Worm (Caenorhabditis elegans): ENCODE results near the gene pgap-3.

pgap-3 gene

DNA sequence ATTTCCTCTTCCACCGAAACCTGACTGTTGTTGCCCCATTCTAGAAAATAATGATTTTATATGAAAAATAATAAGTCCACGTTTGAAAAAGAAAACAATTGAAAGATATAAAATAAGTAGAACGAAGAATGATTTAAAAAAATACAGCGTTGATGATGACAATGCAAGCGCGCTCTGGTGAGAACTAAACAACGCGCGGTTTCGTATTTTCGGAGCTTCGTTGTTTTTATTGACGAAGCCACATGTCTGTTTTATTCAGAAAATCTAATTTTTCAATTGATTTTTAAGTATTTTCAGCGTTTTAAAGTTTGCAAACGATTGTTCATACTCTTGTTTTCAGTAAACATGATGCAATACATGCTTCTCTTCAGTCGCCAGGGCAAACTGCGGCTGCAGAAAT lies 30.1 kb downstream of the pgap-3 start, which contains the start of the genes rpt-2 and aps-1 (continued):
- TF ChIP-seq egl-27 (tag; optimal IDR thresholded peaks at IDR 0.05) (peak; percentile 25), ztf-4 (tag; optimal IDR thresholded peaks at IDR 0.05) (peak; percentile 68)

DNA sequence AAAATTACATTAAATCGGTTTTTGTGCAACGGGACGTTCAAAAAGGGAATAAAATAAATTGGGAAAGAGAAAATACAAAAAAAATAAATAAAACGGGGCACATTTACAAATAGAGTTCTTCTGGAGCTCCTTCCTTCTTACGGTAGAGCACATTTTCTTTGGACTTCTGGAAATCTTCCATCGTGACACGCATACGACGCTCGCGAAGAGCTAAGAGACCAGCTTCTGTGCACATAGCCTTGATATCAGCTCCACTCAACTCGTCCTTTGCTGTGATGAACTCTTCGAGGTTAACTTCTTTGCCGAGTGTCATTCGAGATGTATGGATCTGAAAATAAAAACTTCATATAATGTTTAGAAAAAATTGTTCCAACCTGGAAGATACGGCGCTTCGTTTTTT lies 31.6 kb downstream of the pgap-3 start:
- TF ChIP-seq sem-4 (tag; optimal IDR thresholded peaks at IDR 0.05): no peak
- TF ChIP-seq lin-11 (tag; optimal IDR thresholded peaks at IDR 0.05): no peak
- no peak for TF ChIP-seq mab-5 (tag; optimal IDR thresholded peaks at IDR 0.05)
- TF ChIP-seq nhr-21 (tag; optimal IDR thresholded peaks at IDR 0.05): no peak
- TF ChIP-seq ama-1 (optimal IDR thresholded peaks at IDR 0.05): no peak
- TF ChIP-seq dmd-4 (tag; optimal IDR thresholded peaks at IDR 0.05): no peak
- no peak for TF ChIP-seq nhr-77 (tag; optimal IDR thresholded peaks at IDR 0.05)
- TF ChIP-seq F13H6.1 (tag; optimal IDR thresholded peaks at IDR 0.05): no peak
- no peak for TF ChIP-seq C34F6.9 (tag; optimal IDR thresholded peaks at IDR 0.05)
- no peak for TF ChIP-seq alr-1 (tag; optimal IDR thresholded peaks at IDR 0.05)
- no peak for TF ChIP-seq ceh-82 (tag; optimal IDR thresholded peaks at IDR 0.05)
- TF ChIP-seq lin-13 (GFP tag; optimal IDR thresholded peaks at IDR 0.05): no peak
- no peak for TF ChIP-seq nhr-25 (tag; optimal IDR thresholded peaks at IDR 0.05)
- no peak for TF ChIP-seq ztf-4 (tag; optimal IDR thresholded peaks at IDR 0.05)
- TF ChIP-seq fos-1 (tag; optimal IDR thresholded peaks at IDR 0.05): no peak
- TF ChIP-seq sma-3 (GFP tag; optimal IDR thresholded peaks at IDR 0.05): no peak
- no peak for TF ChIP-seq blmp-1 (tag; optimal IDR thresholded peaks at IDR 0.05; ENCODE audit: insufficient read depth)
- TF ChIP-seq elt-1 (tag; optimal IDR thresholded peaks at IDR 0.05): no peak
- no peak for TF ChIP-seq nhr-129 (tag; optimal IDR thresholded peaks at IDR 0.05)
- no peak for TF ChIP-seq unc-39 (tag; optimal IDR thresholded peaks at IDR 0.05)

DNA sequence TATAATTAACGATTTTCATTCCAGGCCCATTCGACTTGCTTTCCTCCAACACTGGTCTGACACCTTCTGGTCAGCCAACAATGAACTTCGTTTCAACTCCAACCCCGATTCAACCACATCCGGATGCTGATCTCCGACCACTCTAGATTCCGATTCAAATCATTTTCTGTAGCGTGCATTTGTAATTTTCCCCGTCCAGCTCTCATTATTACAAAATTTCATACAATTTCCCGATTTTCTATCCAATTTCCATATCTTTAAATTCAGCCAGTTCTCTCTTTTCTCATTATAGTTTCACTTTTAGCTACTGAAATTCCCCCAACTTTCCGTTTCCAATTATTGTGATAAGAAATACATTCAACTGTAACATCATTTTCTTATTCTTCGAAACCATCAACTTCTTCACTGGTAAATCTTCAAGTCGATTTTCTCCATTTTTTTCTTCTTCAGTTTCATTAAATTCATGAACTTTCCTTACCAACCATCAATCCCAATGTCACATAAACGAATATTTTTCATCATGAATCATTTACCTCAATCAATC lies 32.1 kb downstream of the pgap-3 start:
- TF ChIP-seq unc-62 (GFP tag; optimal IDR thresholded peaks at IDR 0.05) (no peak), fos-1 (tag; optimal IDR thresholded peaks at IDR 0.05) (no peak), nhr-6 (tag; optimal IDR thresholded peaks at IDR 0.05) (no peak), nhr-129 (tag; optimal IDR thresholded peaks at IDR 0.05) (no peak), unc-39 (tag; optimal IDR thresholded peaks at IDR 0.05) (no peak), nhr-12 (tag; optimal IDR thresholded peaks at IDR 0.05) (no peak), blmp-1 (tag; optimal IDR thresholded peaks at IDR 0.05; ENCODE audit: insufficient read depth) (no peak), ztf-11 (tag; optimal IDR thresholded peaks at IDR 0.05) (no peak), lin-13 (GFP tag; optimal IDR thresholded peaks at IDR 0.05) (no peak), nhr-23 (tag; optimal IDR thresholded peaks at IDR 0.05) (no peak), nhr-11 (tag; optimal IDR thresholded peaks at IDR 0.05) (no peak), alr-1 (tag; optimal IDR thresholded peaks at IDR 0.05) (no peak), mab-5 (tag; optimal IDR thresholded peaks at IDR 0.05) (no peak)

- TF ChIP-seq C34F6.9 (tag; optimal IDR thresholded peaks at IDR 0.05): no peak
- TF ChIP-seq sma-3 (GFP tag; optimal IDR thresholded peaks at IDR 0.05): peak; percentile 11
- no peak for TF ChIP-seq gmeb-1 (tag; optimal IDR thresholded peaks at IDR 0.05)
- no peak for TF ChIP-seq fos-1 (tag; optimal IDR thresholded peaks at IDR 0.05)
Observed at ce11 chrV:6012401-6012800, 35.3 kb downstream of the pgap-3 start.

ce11 chrV:6010642-6011041 lies 37.1 kb downstream of the pgap-3 start:
- no peak for TF ChIP-seq ceh-82 (tag; optimal IDR thresholded peaks at IDR 0.05)
- no peak for TF ChIP-seq unc-62 (GFP tag; optimal IDR thresholded peaks at IDR 0.05)
- TF ChIP-seq nhr-129 (tag; optimal IDR thresholded peaks at IDR 0.05): no peak
- no peak for TF ChIP-seq zag-1 (tag; optimal IDR thresholded peaks at IDR 0.05)
- TF ChIP-seq ZK546.5 (tag; optimal IDR thresholded peaks at IDR 0.05): no peak
- no peak for TF ChIP-seq lsy-2 (tag; optimal IDR thresholded peaks at IDR 0.05)
- no peak for TF ChIP-seq nhr-11 (tag; optimal IDR thresholded peaks at IDR 0.05)
- no peak for TF ChIP-seq nhr-23 (tag; optimal IDR thresholded peaks at IDR 0.05)

DNA sequence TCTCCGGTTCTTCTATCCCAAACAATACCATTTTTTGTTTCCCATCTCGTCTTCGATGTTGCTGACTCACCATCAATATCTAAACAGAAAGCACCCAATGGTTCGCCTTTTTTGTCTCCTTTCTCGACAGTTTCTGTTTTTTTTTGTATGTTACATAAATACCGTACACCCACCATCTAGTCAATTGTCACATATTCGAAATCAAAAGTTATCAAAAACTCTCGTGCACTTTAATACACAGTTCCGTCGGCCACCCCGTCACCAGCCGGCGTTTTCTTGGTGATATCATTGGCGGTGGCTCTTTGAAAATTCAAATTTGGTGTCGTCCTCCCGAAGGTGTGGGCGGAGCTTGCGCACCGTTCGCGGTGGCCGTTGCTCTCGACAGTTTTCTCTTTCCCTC lies 39.8 kb downstream of the pgap-3 start:
- TF ChIP-seq nhr-6 (tag; optimal IDR thresholded peaks at IDR 0.05): no peak
- TF ChIP-seq nhr-237 (tag; optimal IDR thresholded peaks at IDR 0.05): no peak
- TF ChIP-seq Y55F3AM.14 (GFP tag; optimal IDR thresholded peaks at IDR 0.05): no peak
- TF ChIP-seq dmd-4 (tag; optimal IDR thresholded peaks at IDR 0.05): no peak
- no peak for TF ChIP-seq nhr-129 (tag; optimal IDR thresholded peaks at IDR 0.05)
- no peak for TF ChIP-seq fos-1 (tag; optimal IDR thresholded peaks at IDR 0.05)
- no peak for TF ChIP-seq ceh-16 (tag; optimal IDR thresholded peaks at IDR 0.05)
- TF ChIP-seq gmeb-1 (tag; optimal IDR thresholded peaks at IDR 0.05): no peak
- no peak for TF ChIP-seq ztf-11 (tag; optimal IDR thresholded peaks at IDR 0.05)
- no peak for TF ChIP-seq mdl-1 (tag; optimal IDR thresholded peaks at IDR 0.05)
- no peak for TF ChIP-seq nhr-21 (tag; optimal IDR thresholded peaks at IDR 0.05)
- no peak for TF ChIP-seq skn-1 (tag; optimal IDR thresholded peaks at IDR 0.05)
- TF ChIP-seq egl-27 (tag; optimal IDR thresholded peaks at IDR 0.05): no peak
- no peak for TF ChIP-seq elt-3 (tag; optimal IDR thresholded peaks at IDR 0.05)
- no peak for TF ChIP-seq nhr-12 (tag; optimal IDR thresholded peaks at IDR 0.05)
- TF ChIP-seq C34F6.9 (tag; optimal IDR thresholded peaks at IDR 0.05): no peak

Measured in whole organism, L2 larva.